Worm (Caenorhabditis elegans) whole organism, L3 larva: ENCODE measurements around the gene K08H2.2.
A peak's percentile ranks its signal among the peaks of the same experiment; 100 is the strongest.

ENCODE experiments used
- R02D3.7 ChIP-seq: fragments of 150-350 bp; optimal IDR thresholded peaks from 2 replicates; lab custom pipeline; 2014; ENCODE audit warnings: missing biosample characterization, missing genetic modification characterization
- ama-1 ChIP-seq: fragments of 150-350 bp; optimal IDR thresholded peaks from 2 replicates; lab custom pipeline; 2018
- ceh-28 ChIP-seq: fragments of 150-350 bp; optimal IDR thresholded peaks from 2 replicates; lab custom pipeline; 2014; ENCODE audit warnings: missing biosample characterization, missing genetic modification reagents, missing genetic modification characterization
- ceh-9 ChIP-seq: sonication (generic microtip); optimal IDR thresholded peaks from 2 replicates; lab custom pipeline; 2018; ENCODE audit warnings: missing biosample characterization, missing genetic modification characterization
- daf-12 ChIP-seq: fragments of 150-350 bp; optimal IDR thresholded peaks from 2 replicates; lab custom pipeline; 2014; ENCODE audit warnings: missing biosample characterization, missing genetic modification reagents, missing genetic modification characterization
- egl-27 ChIP-seq: sonication (generic microtip); optimal IDR thresholded peaks from 4 replicates; lab custom pipeline; 2017; ENCODE audit warnings: missing biosample characterization, missing genetic modification reagents, missing genetic modification characterization
- egl-5 ChIP-seq: fragments of 150-350 bp; optimal IDR thresholded peaks from 2 replicates; lab custom pipeline; 2017; ENCODE audit warnings: missing biosample characterization, missing genetic modification reagents, missing genetic modification characterization, inconsistent platforms
- elt-1 ChIP-seq: fragments of 150-350 bp; optimal IDR thresholded peaks from 2 replicates; lab custom pipeline; 2014; ENCODE audit warnings: missing biosample characterization, missing genetic modification characterization
- elt-2 ChIP-seq: sonication (generic microtip); optimal IDR thresholded peaks from 2 replicates; lab custom pipeline; 2016; ENCODE audit warnings: missing genetic modification reagents, mild to moderate bottlenecking, missing genetic modification characterization, missing compliant biosample characterization
- elt-3 ChIP-seq, 3 experiments: fragments of 150-350 bp in 1 of 3; sonication (generic microtip) in 2 of 3; optimal IDR thresholded peaks; 2 replicates in 2 of 3; 4 replicates in 1 of 3; lab custom pipeline; 2014 to 2017; ENCODE audit warnings: missing biosample characterization in 3 of 3, missing genetic modification characterization in 3 of 3
- fkh-10 ChIP-seq: sonication (generic microtip); optimal IDR thresholded peaks from 2 replicates; lab custom pipeline; 2017; ENCODE audit warnings: missing biosample characterization, missing genetic modification reagents, missing genetic modification characterization
- fkh-2 ChIP-seq: fragments of 150-350 bp; optimal IDR thresholded peaks from 2 replicates; lab custom pipeline; 2014; ENCODE audit warnings: missing biosample characterization, missing genetic modification reagents, missing genetic modification characterization
- hmg-11 ChIP-seq: sonication (generic microtip); optimal IDR thresholded peaks from 2 replicates; lab custom pipeline; 2016; ENCODE audit warnings: missing genetic modification characterization, missing compliant biosample characterization
- jun-1 ChIP-seq: fragments of 150-350 bp; optimal IDR thresholded peaks from 2 replicates; lab custom pipeline; 2014; ENCODE audit warnings: missing biosample characterization, missing genetic modification reagents, missing genetic modification characterization
- lin-15B ChIP-seq: fragments of 150-350 bp; optimal IDR thresholded peaks from 2 replicates; lab custom pipeline; 2014; ENCODE audit warnings: missing biosample characterization, missing genetic modification characterization
- lin-39 ChIP-seq: fragments of 150-350 bp; optimal IDR thresholded peaks from 2 replicates; lab custom pipeline; 2018; ENCODE audit warnings: missing biosample characterization, missing genetic modification reagents, missing genetic modification characterization
- lsy-12 ChIP-seq: sonication (generic microtip); optimal IDR thresholded peaks from 2 replicates; lab custom pipeline; 2016; ENCODE audit warnings: mild to moderate bottlenecking, missing genetic modification characterization, missing compliant biosample characterization
- mml-1 ChIP-seq: fragments of 150-350 bp; sonication (generic microtip); optimal IDR thresholded peaks from 3 replicates; lab custom pipeline; 2014; ENCODE audit warnings: missing biosample characterization, missing genetic modification characterization
- nfya-1 ChIP-seq: sonication (generic microtip); optimal IDR thresholded peaks from 2 replicates; lab custom pipeline; 2017; ENCODE audit warnings: missing genetic modification characterization, mild to moderate bottlenecking, missing compliant biosample characterization, antibody characterized with exemption, moderate library complexity; ENCODE audit not compliant: insufficient read depth
- nhr-11 ChIP-seq: fragments of 150-350 bp; optimal IDR thresholded peaks from 2 replicates; lab custom pipeline; 2014; ENCODE audit warnings: missing biosample characterization, missing genetic modification characterization
- nhr-12 ChIP-seq: fragments of 150-350 bp; optimal IDR thresholded peaks from 2 replicates; lab custom pipeline; 2014; ENCODE audit warnings: missing biosample characterization, missing genetic modification characterization
- nhr-237 ChIP-seq: fragments of 150-350 bp; optimal IDR thresholded peaks from 2 replicates; lab custom pipeline; 2014; ENCODE audit warnings: missing biosample characterization, missing genetic modification characterization
- nhr-25 ChIP-seq: sonication (generic microtip); optimal IDR thresholded peaks from 2 replicates; lab custom pipeline; 2017; ENCODE audit warnings: missing biosample characterization, missing genetic modification characterization
- nhr-43 ChIP-seq: sonication (generic microtip); optimal IDR thresholded peaks from 2 replicates; lab custom pipeline; 2016; ENCODE audit warnings: mild to moderate bottlenecking, missing genetic modification characterization, missing compliant biosample characterization; ENCODE audit not compliant: poor library complexity, severe bottlenecking
- nhr-67 ChIP-seq: fragments of 150-350 bp; optimal IDR thresholded peaks from 2 replicates; lab custom pipeline; 2014; ENCODE audit warnings: missing biosample characterization, missing genetic modification characterization
- nhr-77 ChIP-seq: fragments of 150-350 bp; optimal IDR thresholded peaks from 2 replicates; lab custom pipeline; 2014; ENCODE audit warnings: missing biosample characterization, missing genetic modification characterization
- pha-4 ChIP-seq: fragments of 150-350 bp; optimal IDR thresholded peaks from 2 replicates; lab custom pipeline; 2014; ENCODE audit warnings: missing biosample characterization, missing genetic modification reagents, missing genetic modification characterization
- pqm-1 ChIP-seq: fragments of 150-350 bp; optimal IDR thresholded peaks from 2 replicates; lab custom pipeline; 2017; ENCODE audit warnings: missing biosample characterization, missing genetic modification characterization, inconsistent platforms
- snpc-4 ChIP-seq: fragments of 150-350 bp; optimal IDR thresholded peaks from 2 replicates; lab custom pipeline; 2014; ENCODE audit warnings: missing biosample characterization, missing genetic modification characterization
- tbx-2 ChIP-seq: sonication (generic microtip); optimal IDR thresholded peaks from 2 replicates; lab custom pipeline; 2016; ENCODE audit warnings: mild to moderate bottlenecking, missing genetic modification characterization, missing compliant biosample characterization
- unc-39 ChIP-seq: sonication (generic microtip); optimal IDR thresholded peaks from 4 replicates; lab custom pipeline; 2017; ENCODE audit warnings: missing biosample characterization, missing genetic modification characterization
- unc-62 ChIP-seq: fragments of 150-350 bp; sonication (generic microtip); optimal IDR thresholded peaks from 4 replicates; lab custom pipeline; 2014; ENCODE audit warnings: missing biosample characterization, missing genetic modification reagents, missing genetic modification characterization
- zag-1 ChIP-seq: fragments of 150-350 bp; optimal IDR thresholded peaks from 2 replicates; lab custom pipeline; 2014; ENCODE audit warnings: missing biosample characterization, missing genetic modification characterization
- ztf-4 ChIP-seq: fragments of 150-350 bp; optimal IDR thresholded peaks from 2 replicates; lab custom pipeline; 2014; ENCODE audit warnings: missing biosample characterization, missing genetic modification characterization

The K08H2.2 gene

DNA sequence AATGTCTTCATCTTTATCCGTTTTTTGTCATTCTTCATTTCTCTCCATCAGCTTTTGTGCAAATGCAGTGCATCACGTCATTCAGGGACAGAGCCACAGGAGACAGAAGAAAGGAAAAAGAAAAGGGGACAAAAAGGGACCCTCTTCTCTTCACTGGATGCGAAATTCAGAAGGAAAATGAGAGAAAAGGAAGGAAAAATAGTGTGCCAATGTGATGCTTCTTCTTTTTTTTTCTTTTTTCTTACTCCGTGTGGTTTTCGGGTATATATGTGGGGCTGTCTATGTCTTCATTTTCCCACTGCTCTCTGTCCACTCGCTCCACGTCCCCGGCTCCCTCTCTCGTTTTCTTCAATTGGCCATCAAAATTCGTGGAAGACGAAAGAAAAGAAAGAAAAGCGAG is 24.3 kb downstream of the K08H2.2 start:
- TF ChIP-seq jun-1 (tag; lab: Kevin White, UChicago) (no peak), nhr-11 (tag; lab: Kevin White, UChicago) (peak; percentile 16), unc-62 (GFP tag; lab: Kevin White, UChicago) (peak; percentile 21), hmg-11 (tag; lab: Kevin White, UChicago) (peak; percentile 63), nhr-25 (tag; lab: Kevin White, UChicago) (no peak), nfya-1 (tag; lab: Kevin White, UChicago) (peak; percentile 73), fkh-10 (GFP tag; lab: Kevin White, UChicago) (peak; percentile 74), lin-39 (tag; lab: Kevin White, UChicago) (peak; percentile 44)

DNA sequence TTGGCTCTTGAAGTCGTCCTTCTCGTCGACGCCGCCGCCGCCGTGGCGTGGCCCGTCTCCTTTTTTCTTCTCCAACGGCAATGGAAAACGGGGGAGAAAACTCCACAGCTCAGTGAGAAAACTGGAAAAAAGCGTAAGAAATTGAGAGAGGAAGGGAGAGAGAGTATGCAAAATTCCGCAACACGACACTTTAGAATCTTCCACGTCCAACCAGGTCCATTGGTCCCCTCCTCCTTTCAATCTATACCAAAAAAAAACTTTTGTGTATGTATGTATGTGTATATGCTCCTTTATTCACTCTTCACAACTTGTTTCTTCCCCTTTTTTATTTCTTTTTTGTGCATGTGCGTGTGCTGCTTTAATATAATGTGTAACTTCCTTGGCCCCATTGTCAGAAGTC is 25.8 kb downstream of the K08H2.2 start:
- no peak for TF ChIP-seq lin-15B (tag; lab: Kevin White, UChicago)
- no peak for TF ChIP-seq fkh-2 (tag; lab: Kevin White, UChicago)
- no peak for TF ChIP-seq mml-1 (tag; lab: Kevin White, UChicago)
- TF ChIP-seq fkh-10 (GFP tag; lab: Kevin White, UChicago): peak; percentile 1
- no peak for TF ChIP-seq egl-5 (tag; lab: Kevin White, UChicago)
- TF ChIP-seq R02D3.7 (tag; lab: Kevin White, UChicago): no peak
- TF ChIP-seq nhr-77 (tag; lab: Kevin White, UChicago): no peak
- TF ChIP-seq nfya-1 (tag; lab: Kevin White, UChicago): peak; percentile 28

DNA sequence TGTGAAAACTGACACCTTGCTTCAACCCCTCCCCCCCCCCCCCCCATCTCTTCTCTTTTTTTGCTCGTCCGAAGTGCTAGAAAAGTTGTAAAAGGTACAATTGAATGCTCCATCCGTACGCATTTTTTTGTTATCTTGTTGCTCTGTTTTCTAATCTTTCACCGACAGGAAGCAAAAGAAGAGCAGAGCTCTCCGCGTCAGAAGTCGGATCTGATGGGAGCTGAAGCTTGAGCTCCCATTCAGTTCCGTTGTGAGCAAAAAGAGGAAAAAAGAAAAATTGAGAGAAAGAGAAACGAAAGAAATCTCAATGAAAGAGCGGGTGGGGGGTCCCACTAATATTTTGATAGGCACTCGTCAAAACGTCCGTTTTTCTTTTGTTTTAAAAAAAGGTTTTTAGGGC is 27.9 kb downstream of the K08H2.2 start:
- TF ChIP-seq lsy-12 (no peak), pha-4 (tag; lab: Kevin White, UChicago) (no peak), nhr-43 (tag; lab: Kevin White, UChicago) (no peak), zag-1 (tag; lab: Kevin White, UChicago) (no peak), daf-12 (tag; lab: Kevin White, UChicago) (no peak), elt-1 (tag; lab: Kevin White, UChicago) (no peak), egl-27 (no peak), nfya-1 (tag; lab: Kevin White, UChicago) (peak; percentile 7), pqm-1 (tag; lab: Kevin White, UChicago) (no peak), tbx-2 (tag; lab: Kevin White, UChicago) (no peak), lin-39 (tag; lab: Kevin White, UChicago) (peak; percentile 16), nhr-67 (tag; lab: Kevin White, UChicago) (no peak), ama-1 (no peak), egl-5 (tag; lab: Kevin White, UChicago) (no peak), elt-2 (tag; lab: Kevin White, UChicago) (no peak)

DNA sequence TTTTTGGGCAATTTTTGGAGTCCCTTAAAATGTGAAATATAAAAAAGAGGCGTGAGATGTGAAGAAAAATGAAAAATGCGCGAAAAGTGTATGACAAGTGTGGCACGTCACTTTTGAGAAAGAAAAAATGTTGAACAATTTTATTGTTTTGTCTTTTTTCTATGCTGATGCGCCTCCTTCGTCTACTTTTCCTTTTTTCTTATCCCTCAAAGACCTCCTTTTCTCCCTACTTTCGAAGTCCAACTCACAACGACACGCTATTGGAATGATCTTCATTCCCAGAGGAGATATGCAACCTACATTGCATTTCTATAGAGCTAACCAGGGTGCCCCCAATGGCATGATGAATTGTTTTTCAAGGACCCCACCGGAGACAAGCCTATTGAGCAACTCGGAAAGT is 28.8 kb downstream of the K08H2.2 start:
- TF ChIP-seq zag-1 (tag; lab: Kevin White, UChicago): no peak
- peak; percentile 32 for TF ChIP-seq lin-39 (tag; lab: Kevin White, UChicago)

DNA sequence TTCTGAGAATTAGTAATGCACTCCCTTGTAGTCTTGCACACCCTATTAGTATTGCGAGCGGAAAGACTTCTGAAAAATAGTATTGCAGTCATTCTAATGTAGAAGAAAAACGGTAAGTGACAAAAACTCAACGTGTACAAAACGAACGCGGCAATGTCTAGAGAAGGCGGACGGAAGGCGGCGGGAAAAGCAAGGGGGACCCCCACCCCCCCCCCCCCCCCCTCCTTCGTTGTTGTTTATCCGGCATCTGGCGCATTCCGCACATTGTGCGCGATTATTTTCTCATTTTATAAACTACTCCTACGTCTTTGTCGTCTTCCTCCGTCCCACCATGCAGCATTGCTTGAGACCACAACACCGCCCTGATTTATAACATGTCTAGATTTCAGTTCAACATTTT is 32.5 kb downstream of the K08H2.2 start:
- TF ChIP-seq nhr-77 (tag; lab: Kevin White, UChicago): no peak
- no peak for TF ChIP-seq ceh-9 (tag; lab: Kevin White, UChicago)
- no peak for TF ChIP-seq egl-5 (tag; lab: Kevin White, UChicago)
- no peak for TF ChIP-seq nhr-11 (tag; lab: Kevin White, UChicago)
- no peak for TF ChIP-seq unc-39
- no peak for TF ChIP-seq nhr-237 (tag; lab: Kevin White, UChicago)
- TF ChIP-seq ztf-4 (tag; lab: Kevin White, UChicago): no peak
- no peak for TF ChIP-seq ceh-28 (tag; lab: Kevin White, UChicago)
- TF ChIP-seq snpc-4 (tag; lab: Kevin White, UChicago): no peak
- TF ChIP-seq elt-1 (tag; lab: Kevin White, UChicago): no peak
- no peak for TF ChIP-seq jun-1 (tag; lab: Kevin White, UChicago)
- no peak for TF ChIP-seq fkh-10 (GFP tag; lab: Kevin White, UChicago)
- no peak for TF ChIP-seq elt-3 (tag; optimal IDR thresholded peaks at IDR 0.05; lab: Kevin White, UChicago)
- TF ChIP-seq nhr-12: no peak
